Fruit fly (Drosophila melanogaster) whole organism, embryonic: ENCODE results near the gene Pka-C1.

Experiments used
- Bdp1 ChIP-seq: fragments of 200-800 bp; sonication (Bioruptor generic); optimal IDR thresholded peaks from 3 replicates; lab custom pipeline; 2016; ENCODE audit warnings: missing biosample characterization, missing genetic modification characterization
- Bgb ChIP-seq: fragments of 200-800 bp; sonication (Bioruptor generic); IDR thresholded peaks from 2 replicates; pipeline ENCODE4 v1.3.6; 2022; ENCODE audit warnings: missing biosample characterization, missing genetic modification characterization; ENCODE audit not compliant: partially characterized antibody
- CG10543 ChIP-seq: fragments of 200-800 bp; sonication (Bioruptor generic); optimal IDR thresholded peaks from 3 replicates; lab custom pipeline; 2017; ENCODE audit warnings: missing biosample characterization, mild to moderate bottlenecking, missing genetic modification characterization, moderate library complexity
- CG12219 ChIP-seq: fragments of 200-800 bp; sonication (Bioruptor generic); optimal IDR thresholded peaks from 3 replicates; lab custom pipeline; 2018; ENCODE audit warnings: missing biosample characterization, mild to moderate bottlenecking, missing genetic modification characterization
- CG12769 ChIP-seq: fragments of 200-800 bp; sonication (Bioruptor generic); optimal IDR thresholded peaks from 2 replicates; lab custom pipeline; 2019; ENCODE audit warnings: missing biosample characterization, mild to moderate bottlenecking, missing genetic modification characterization, moderate library complexity
- CG15601 ChIP-seq: fragments of 200-800 bp; sonication (Bioruptor generic); optimal IDR thresholded peaks from 3 replicates; lab custom pipeline; 2019; ENCODE audit warnings: missing biosample characterization, mild to moderate bottlenecking, missing genetic modification characterization, moderate library complexity
- CG16813 ChIP-seq: fragments of 200-800 bp; sonication (Bioruptor generic); IDR thresholded peaks from 3 replicates; pipeline ENCODE4 v1.3.6; 2022; ENCODE audit warnings: missing biosample characterization, missing genetic modification characterization; ENCODE audit not compliant: partially characterized antibody
- CG17829 ChIP-seq: fragments of 200-800 bp; optimal IDR thresholded peaks from 2 replicates; lab custom pipeline; 2019; ENCODE audit warnings: missing biosample characterization, mild to moderate bottlenecking, missing genetic modification characterization, moderate library complexity
- CG2129 ChIP-seq: fragments of 200-800 bp; sonication (Bioruptor generic); IDR thresholded peaks from 2 replicates; pipeline ENCODE4 v1.3.6; 2022; ENCODE audit warnings: missing biosample characterization, missing genetic modification characterization; ENCODE audit not compliant: partially characterized antibody
- CG32532 ChIP-seq: fragments of 200-800 bp; sonication (Bioruptor generic); IDR thresholded peaks from 2 replicates; pipeline ENCODE4 v1.3.6; 2022; ENCODE audit warnings: missing biosample characterization, missing genetic modification characterization
- CG34224 ChIP-seq: fragments of 200-800 bp; sonication (Bioruptor generic); IDR thresholded peaks from 3 replicates; pipeline ENCODE4 v1.3.6; 2022; ENCODE audit warnings: missing biosample characterization, missing genetic modification characterization; ENCODE audit not compliant: partially characterized antibody
- CG4282 ChIP-seq: fragments of 200-800 bp; sonication (Bioruptor generic); optimal IDR thresholded peaks from 2 replicates; lab custom pipeline; 2016; ENCODE audit warnings: missing biosample characterization, missing genetic modification characterization
- CG6175 ChIP-seq: fragments of 200-800 bp; sonication (Bioruptor generic); IDR thresholded peaks from 3 replicates; pipeline ENCODE4 v1.3.6; 2022; ENCODE audit warnings: missing biosample characterization, missing genetic modification characterization
- CG6683 ChIP-seq: fragments of 200-800 bp; sonication (Bioruptor generic); optimal IDR thresholded peaks from 2 replicates; lab custom pipeline; 2017; ENCODE audit warnings: missing biosample characterization, mild to moderate bottlenecking, missing genetic modification characterization, missing genetic modification reagents
- CG6689 ChIP-seq: fragments of 200-800 bp; sonication (Bioruptor generic); IDR thresholded peaks from 2 replicates; pipeline ENCODE4 v1.3.6; 2022; ENCODE audit warnings: missing biosample characterization, missing genetic modification characterization
- CG7745 ChIP-seq: fragments of 200-800 bp; sonication (Bioruptor generic); optimal IDR thresholded peaks from 2 replicates; lab custom pipeline; 2018; ENCODE audit warnings: missing biosample characterization, mild to moderate bottlenecking, missing genetic modification characterization, moderate library complexity
- CG7963 ChIP-seq: fragments of 200-800 bp; sonication (Bioruptor generic); IDR thresholded peaks from 3 replicates; pipeline ENCODE4 v1.3.6; 2022; ENCODE audit warnings: missing biosample characterization, missing genetic modification characterization; ENCODE audit not compliant: partially characterized antibody
- CG8290 ChIP-seq, 3 experiments: fragments of 200-800 bp; sonication (Bioruptor generic); optimal IDR thresholded peaks; 2 replicates each; lab custom pipeline; 2016 to 2019; ENCODE audit warnings: missing biosample characterization in 3 of 3, missing genetic modification characterization in 3 of 3, mild to moderate bottlenecking in 2 of 3, moderate library complexity in 1 of 3
- CG9437 ChIP-seq: fragments of 200-800 bp; sonication (Bioruptor generic); optimal IDR thresholded peaks from 2 replicates; lab custom pipeline; 2018; ENCODE audit warnings: missing biosample characterization, mild to moderate bottlenecking, missing genetic modification characterization
- CG9727 ChIP-seq: fragments of 200-800 bp; sonication (Bioruptor generic); optimal IDR thresholded peaks from 3 replicates; lab custom pipeline; 2017; ENCODE audit warnings: missing biosample characterization, mild to moderate bottlenecking, missing genetic modification characterization
- Dll ChIP-seq: fragments of 200-800 bp; sonication (Bioruptor generic); IDR thresholded peaks from 4 replicates; pipeline ENCODE4 v1.3.6; 2022; ENCODE audit warnings: missing biosample characterization, missing genetic modification characterization; ENCODE audit not compliant: partially characterized antibody
- Lhr ChIP-seq: fragments of 200-800 bp; sonication (Bioruptor generic); optimal IDR thresholded peaks from 3 replicates; lab custom pipeline; 2017; ENCODE audit warnings: mild to moderate bottlenecking, missing biosample characterization, missing genetic modification reagents, missing genetic modification characterization
- MESR4 ChIP-seq: fragments of 200-800 bp; sonication (Bioruptor generic); optimal IDR thresholded peaks from 2 replicates; lab custom pipeline; 2018; ENCODE audit warnings: missing biosample characterization, mild to moderate bottlenecking, missing genetic modification characterization, moderate library complexity
- Oli ChIP-seq: fragments of 200-800 bp; sonication (Bioruptor generic); optimal IDR thresholded peaks from 2 replicates; lab custom pipeline; 2018; ENCODE audit warnings: missing biosample characterization, mild to moderate bottlenecking, missing genetic modification characterization, moderate library complexity
- Pdp1 ChIP-seq, 2 experiments: fragments of 200-800 bp; sonication (Bioruptor generic); optimal IDR thresholded peaks; 3 replicates each; lab custom pipeline; 2016; ENCODE audit warnings: missing biosample characterization in 2 of 2, missing genetic modification characterization in 2 of 2, mild to moderate bottlenecking in 1 of 2, moderate library complexity in 1 of 2
- Ssrp ChIP-seq: fragments of 200-800 bp; sonication (Bioruptor generic); optimal IDR thresholded peaks from 2 replicates; lab custom pipeline; 2018; ENCODE audit warnings: missing biosample characterization, mild to moderate bottlenecking, missing genetic modification characterization, moderate library complexity
- ab ChIP-seq: fragments of 200-800 bp; sonication (Bioruptor generic); optimal IDR thresholded peaks from 2 replicates; lab custom pipeline; 2016; ENCODE audit warnings: missing biosample characterization, missing genetic modification characterization
- abd-A ChIP-seq: fragments of 200-800 bp; sonication (Bioruptor generic); optimal IDR thresholded peaks from 3 replicates; lab custom pipeline; 2019; ENCODE audit warnings: missing biosample characterization, mild to moderate bottlenecking, missing genetic modification characterization, moderate library complexity
- al ChIP-seq: fragments of 200-800 bp; sonication (Bioruptor generic); IDR thresholded peaks from 2 replicates; pipeline ENCODE4 v1.3.6; 2022; ENCODE audit warnings: missing biosample characterization, missing genetic modification characterization
- ap ChIP-seq: fragments of 200-800 bp; sonication (Bioruptor generic); IDR thresholded peaks from 2 replicates; pipeline ENCODE4 v1.3.6; 2022; ENCODE audit warnings: missing biosample characterization, missing genetic modification characterization
- bbx ChIP-seq: fragments of 200-800 bp; sonication (Bioruptor generic); IDR thresholded peaks from 2 replicates; pipeline ENCODE4 v1.3.6; 2022; ENCODE audit warnings: missing biosample characterization, missing genetic modification characterization; ENCODE audit not compliant: partially characterized antibody
- cas ChIP-seq: fragments of 200-800 bp; sonication (Bioruptor generic); IDR thresholded peaks from 2 replicates; pipeline ENCODE4 v1.3.6; 2022; ENCODE audit warnings: missing biosample characterization, missing genetic modification characterization
- chm ChIP-seq: fragments of 200-800 bp; sonication (Bioruptor generic); IDR thresholded peaks from 2 replicates; pipeline ENCODE4 v1.3.6; 2022; ENCODE audit warnings: missing biosample characterization, missing genetic modification characterization
- dan ChIP-seq: fragments of 200-800 bp; sonication (Bioruptor generic); IDR thresholded peaks from 2 replicates; pipeline ENCODE4 v1.3.6; 2022; ENCODE audit warnings: missing biosample characterization, missing genetic modification characterization
- fd102C ChIP-seq: fragments of 200-800 bp; sonication (Bioruptor generic); optimal IDR thresholded peaks from 2 replicates; lab custom pipeline; 2018; ENCODE audit warnings: missing biosample characterization, mild to moderate bottlenecking, missing genetic modification characterization, moderate library complexity
- fu2 ChIP-seq: fragments of 200-800 bp; sonication (Bioruptor generic); optimal IDR thresholded peaks from 2 replicates; lab custom pipeline; 2016; ENCODE audit warnings: missing biosample characterization, missing genetic modification characterization
- grau ChIP-seq: fragments of 200-800 bp; optimal IDR thresholded peaks from 3 replicates; lab custom pipeline; 2019; ENCODE audit warnings: missing biosample characterization, mild to moderate bottlenecking, missing genetic modification characterization, moderate library complexity
- gro ChIP-seq: fragments of 200-800 bp; sonication (Bioruptor generic); optimal IDR thresholded peaks from 2 replicates; lab custom pipeline; 2016; ENCODE audit warnings: missing biosample characterization, missing genetic modification characterization
- her ChIP-seq: fragments of 200-800 bp; sonication (Bioruptor generic); optimal IDR thresholded peaks from 2 replicates; lab custom pipeline; 2016; ENCODE audit warnings: missing biosample characterization, missing genetic modification characterization
- inv ChIP-seq: fragments of 200-800 bp; sonication (Bioruptor generic); IDR thresholded peaks from 2 replicates; pipeline ENCODE4 v1.3.6; 2022; ENCODE audit warnings: missing biosample characterization, missing genetic modification characterization; ENCODE audit not compliant: partially characterized antibody
- jumu ChIP-seq: fragments of 200-800 bp; sonication (Bioruptor generic); optimal IDR thresholded peaks from 3 replicates; lab custom pipeline; 2016; ENCODE audit warnings: missing biosample characterization, missing genetic modification characterization
- kay ChIP-seq: fragments of 200-800 bp; sonication (Bioruptor generic); optimal IDR thresholded peaks from 2 replicates; lab custom pipeline; 2016; ENCODE audit warnings: missing biosample characterization, missing genetic modification characterization
- mam ChIP-seq: fragments of 200-800 bp; sonication (Bioruptor generic); optimal IDR thresholded peaks from 3 replicates; lab custom pipeline; 2016; ENCODE audit warnings: missing biosample characterization, missing genetic modification characterization
- mld ChIP-seq: fragments of 200-800 bp; sonication (Bioruptor generic); IDR thresholded peaks from 3 replicates; pipeline ENCODE4 v1.3.6; 2022; ENCODE audit warnings: missing biosample characterization, missing genetic modification characterization; ENCODE audit not compliant: partially characterized antibody
- pros ChIP-seq: fragments of 200-800 bp; sonication (Bioruptor generic); optimal IDR thresholded peaks from 3 replicates; lab custom pipeline; 2019; ENCODE audit warnings: missing biosample characterization, mild to moderate bottlenecking, missing genetic modification characterization, moderate library complexity
- rib ChIP-seq: fragments of 200-800 bp; sonication (Bioruptor generic); IDR thresholded peaks from 2 replicates; pipeline ENCODE4 v1.3.6; 2022; ENCODE audit warnings: missing biosample characterization, missing genetic modification characterization
- slbo ChIP-seq: fragments of 200-800 bp; sonication (Bioruptor generic); IDR thresholded peaks from 2 replicates; pipeline ENCODE4 v1.3.6; 2022; ENCODE audit warnings: missing biosample characterization, missing genetic modification characterization
- unc-4 ChIP-seq: fragments of 200-800 bp; sonication (Bioruptor generic); IDR thresholded peaks from 2 replicates; pipeline ENCODE4 v1.3.6; 2022; ENCODE audit warnings: missing biosample characterization, missing genetic modification characterization; ENCODE audit not compliant: partially characterized antibody
- vvl ChIP-seq: fragments of 200-800 bp; sonication (Bioruptor generic); IDR thresholded peaks from 2 replicates; pipeline ENCODE4 v1.3.6; 2022; ENCODE audit warnings: missing biosample characterization, missing genetic modification characterization
- z ChIP-seq: fragments of 200-800 bp; sonication (Bioruptor generic); IDR thresholded peaks from 3 replicates; pipeline ENCODE4 v1.3.6; 2022; ENCODE audit warnings: missing biosample characterization, missing genetic modification characterization

The Pka-C1 gene

dm6 chr2L:9673235-9673634 lies 25.9 kb downstream of the Pka-C1 start (continued):
- TF ChIP-seq unc-4 (GFP tag; lab: Robert Waterston, UW) = no peak
- no peak for TF ChIP-seq CG9727
- no peak for TF ChIP-seq rib (GFP tag; lab: Robert Waterston, UW)
- TF ChIP-seq Dll (GFP tag; lab: Robert Waterston, UW) = no peak
- TF ChIP-seq grau (tag; lab: Kevin White, UChicago) = no peak
- no peak for TF ChIP-seq CG7963 (GFP tag; lab: Robert Waterston, UW)
- TF ChIP-seq bbx (GFP tag; lab: Robert Waterston, UW) = no peak
- no peak for TF ChIP-seq CG12219 (GFP tag; lab: Kevin White, UChicago)
- TF ChIP-seq CG6689 (GFP tag; lab: Robert Waterston, UW) = no peak
- TF ChIP-seq fu2 (GFP tag; lab: Kevin White, UChicago) = no peak
- no peak for TF ChIP-seq MESR4 (GFP tag; lab: Kevin White, UChicago)
- no peak for TF ChIP-seq CG15601 (tag; lab: Kevin White, UChicago)
- no peak for TF ChIP-seq Pdp1 (GFP tag; optimal IDR thresholded peaks at IDR 0.05; lab: Kevin White, UChicago)
- 0 out of 3 replicates have a peak, but pooled peaks have one; percentile 11 for TF ChIP-seq CG16813
- TF ChIP-seq vvl = no peak
- TF ChIP-seq dan (GFP tag; lab: Robert Waterston, UW) = no peak
- no peak for TF ChIP-seq kay
- TF ChIP-seq Ssrp (tag; lab: Kevin White, UChicago) = no peak
- TF ChIP-seq her (GFP tag; lab: Kevin White, UChicago) = no peak
- no peak for TF ChIP-seq cas (GFP tag; lab: Robert Waterston, UW)
- 0 out of 2 replicates have a peak, but pooled peaks have one; percentile 13 for TF ChIP-seq Bgb (GFP tag; lab: Robert Waterston, UW)
- TF ChIP-seq CG7745 (tag; lab: Kevin White, UChicago) = no peak
- no peak for TF ChIP-seq CG6683
- peak; percentile 53 for TF ChIP-seq abd-A (tag; lab: Kevin White, UChicago)
- no peak for TF ChIP-seq mam (GFP tag; lab: Kevin White, UChicago)
- no peak for TF ChIP-seq CG10543 (GFP tag; lab: Kevin White, UChicago)
- TF ChIP-seq ab (GFP tag; lab: Kevin White, UChicago) = no peak
- peak; percentile 10; the same call in 1 of the 2 replicates for TF ChIP-seq CG32532
- TF ChIP-seq fd102C = no peak
- no peak for TF ChIP-seq chm (GFP tag; lab: Robert Waterston, UW)
- no peak for TF ChIP-seq CG34224
- TF ChIP-seq Oli (tag; lab: Kevin White, UChicago) = no peak
- no peak for TF ChIP-seq mld (GFP tag; lab: Robert Waterston, UW)
- 0 out of 2 replicates have a peak, but pooled peaks have one; percentile 10 for TF ChIP-seq slbo (GFP tag; lab: Robert Waterston, UW)
- no peak for TF ChIP-seq ap
- TF ChIP-seq Bdp1 (GFP tag; lab: Kevin White, UChicago) = no peak
- TF ChIP-seq CG6175 (GFP tag; lab: Robert Waterston, UW) = no peak
- no peak for TF ChIP-seq Lhr
- TF ChIP-seq CG12769 (tag; lab: Kevin White, UChicago) = peak; percentile 31
- no peak for TF ChIP-seq inv (GFP tag; lab: Robert Waterston, UW)
- no peak for TF ChIP-seq CG8290 (GFP tag; optimal IDR thresholded peaks at IDR 0.05; lab: Kevin White, UChicago)
- peak in 1 of 2 experiments; percentile 5 for TF ChIP-seq CG8290 (tag; optimal IDR thresholded peaks at IDR 0.05; lab: Kevin White, UChicago)
- no peak for TF ChIP-seq z (GFP tag; lab: Robert Waterston, UW)
- no peak for TF ChIP-seq CG9437 (GFP tag; lab: Kevin White, UChicago)
- TF ChIP-seq al (GFP tag; lab: Robert Waterston, UW) = no peak
- TF ChIP-seq jumu = no peak
- no peak for TF ChIP-seq CG2129
- TF ChIP-seq pros (GFP tag; lab: Kevin White, UChicago) = no peak
- TF ChIP-seq CG4282 (GFP tag; lab: Kevin White, UChicago) = no peak
- TF ChIP-seq CG17829 (tag; lab: Kevin White, UChicago) = no peak
- TF ChIP-seq gro = no peak
